Worm (Caenorhabditis elegans) whole organism, L4 larva: ENCODE data around the gene gst-31.

Experiments
- D1046.2 ChIP-seq: fragments of 200-800 bp; sonication (Bioruptor generic); IDR thresholded peaks from 2 replicates; pipeline ENCODE4 v1.3.6; 2022; ENCODE audit warnings: missing genetic modification characterization, missing compliant biosample characterization
- F37D6.2 ChIP-seq: sonication (generic microtip); optimal IDR thresholded peaks from 2 replicates; lab custom pipeline; 2016; ENCODE audit warnings: mild to moderate bottlenecking, missing genetic modification characterization, missing compliant biosample characterization
- daf-12 ChIP-seq: fragments of 150-350 bp; optimal IDR thresholded peaks from 2 replicates; lab custom pipeline; 2014; ENCODE audit warnings: missing biosample characterization, missing genetic modification reagents, missing genetic modification characterization
- duxl-1 ChIP-seq: sonication (generic microtip); optimal IDR thresholded peaks from 2 replicates; lab custom pipeline; 2016; ENCODE audit warnings: mild to moderate bottlenecking, missing genetic modification characterization, moderate library complexity, missing compliant biosample characterization; ENCODE audit not compliant: poor library complexity
- egl-27 ChIP-seq: sonication (generic microtip); optimal IDR thresholded peaks from 3 replicates; lab custom pipeline; 2017; ENCODE audit warnings: missing biosample characterization, missing genetic modification reagents, missing genetic modification characterization
- lin-39 ChIP-seq: fragments of 150-350 bp; optimal IDR thresholded peaks from 2 replicates; lab custom pipeline; 2014; ENCODE audit warnings: missing biosample characterization, missing genetic modification reagents, missing genetic modification characterization
- mdl-1 ChIP-seq, 2 experiments: fragments of 150-350 bp in 1 of 2; sonication (generic microtip) in 1 of 2; optimal IDR thresholded peaks; 2 replicates each; lab custom pipeline; 2014 to 2017; ENCODE audit warnings: missing biosample characterization in 2 of 2, missing genetic modification characterization in 2 of 2
- nhr-25 ChIP-seq: sonication (generic microtip); optimal IDR thresholded peaks from 2 replicates; lab custom pipeline; 2017; ENCODE audit warnings: missing genetic modification characterization, mild to moderate bottlenecking, missing compliant biosample characterization, antibody characterized with exemption, moderate library complexity, borderline replicate concordance; ENCODE audit not compliant: insufficient read depth
- nhr-41 ChIP-seq: fragments of 200-800 bp; sonication (Bioruptor generic); IDR thresholded peaks from 2 replicates; pipeline ENCODE4 v1.3.6; 2022; ENCODE audit warnings: missing genetic modification reagents, missing genetic modification characterization, missing compliant biosample characterization
- vab-7 ChIP-seq: fragments of 200-800 bp; sonication (Bioruptor generic); IDR thresholded peaks from 2 replicates; pipeline ENCODE4 v1.3.6; 2022; ENCODE audit warnings: missing genetic modification reagents, missing genetic modification characterization, missing compliant biosample characterization
- zip-11 ChIP-seq: fragments of 200-800 bp; sonication (Bioruptor generic); IDR thresholded peaks from 2 replicates; pipeline ENCODE4 v1.3.6; 2022; ENCODE audit warnings: missing genetic modification characterization, missing compliant biosample characterization
- zip-2 ChIP-seq: fragments of 150-350 bp; optimal IDR thresholded peaks from 2 replicates; lab custom pipeline; 2014; ENCODE audit warnings: missing biosample characterization, missing genetic modification characterization

ce11 chrII:15134332-15134731 lies 40.4 kb downstream of the gst-31 start, which contains the start of gene Y53F4B.24:
- TF ChIP-seq lin-39 (tag; lab: Kevin White, UChicago) (no peak), zip-11 (GFP tag; lab: Robert Waterston, UW) (no peak), mdl-1 (tag; optimal IDR thresholded peaks at IDR 0.05; lab: Kevin White, UChicago) (no peak), vab-7 (GFP tag; lab: Robert Waterston, UW) (no peak), nhr-25 (tag; lab: Kevin White, UChicago) (no peak), egl-27 (tag; lab: Kevin White, UChicago) (no peak), F37D6.2 (tag; lab: Kevin White, UChicago) (no peak), zip-2 (tag; lab: Kevin White, UChicago) (no peak), daf-12 (tag; lab: Kevin White, UChicago) (no peak), duxl-1 (no peak), D1046.2 (GFP tag; lab: Robert Waterston, UW) (no peak), nhr-41 (GFP tag; lab: Robert Waterston, UW) (no peak)
